Fruit fly (Drosophila melanogaster) whole organism, embryonic: Measurements from ENCODE around the gene h-cup.

Experiments
- Atf-2 ChIP-seq: fragments of 200-800 bp; sonication (Bioruptor generic); optimal IDR thresholded peaks from 2 replicates; lab custom pipeline; 2016; ENCODE audit warnings: missing biosample characterization, missing genetic modification characterization
- CG10321 ChIP-seq: fragments of 200-800 bp; sonication (Bioruptor generic); IDR thresholded peaks from 2 replicates; pipeline ENCODE4 v1.3.6; 2022; ENCODE audit warnings: missing biosample characterization, missing genetic modification characterization
- CG11085 ChIP-seq: fragments of 200-800 bp; sonication (Bioruptor generic); IDR thresholded peaks from 2 replicates; pipeline ENCODE4 v1.3.6; 2022; ENCODE audit warnings: missing biosample characterization, missing genetic modification characterization
- CG11398 ChIP-seq: fragments of 200-800 bp; sonication (Bioruptor generic); optimal IDR thresholded peaks from 2 replicates; lab custom pipeline; 2016; ENCODE audit warnings: missing biosample characterization, missing genetic modification characterization
- CG13296 ChIP-seq: fragments of 200-800 bp; sonication (Bioruptor generic); optimal IDR thresholded peaks from 3 replicates; lab custom pipeline; 2018; ENCODE audit warnings: missing biosample characterization, mild to moderate bottlenecking, missing genetic modification characterization
- CG13894 ChIP-seq: fragments of 200-800 bp; sonication (Bioruptor generic); optimal IDR thresholded peaks from 3 replicates; lab custom pipeline; 2018; ENCODE audit warnings: missing biosample characterization, mild to moderate bottlenecking, missing genetic modification characterization, moderate library complexity
- CG14441 ChIP-seq: fragments of 200-800 bp; sonication (Bioruptor generic); IDR thresholded peaks from 2 replicates; pipeline ENCODE4 v1.3.6; 2022; ENCODE audit warnings: missing biosample characterization, missing genetic modification characterization
- CG15514 ChIP-seq: fragments of 200-800 bp; sonication (Bioruptor generic); optimal IDR thresholded peaks from 3 replicates; lab custom pipeline; 2017; ENCODE audit warnings: missing biosample characterization, missing genetic modification characterization, mild to moderate bottlenecking, moderate library complexity, missing genetic modification reagents
- CG16813 ChIP-seq: fragments of 200-800 bp; sonication (Bioruptor generic); IDR thresholded peaks from 3 replicates; pipeline ENCODE4 v1.3.6; 2022; ENCODE audit warnings: missing biosample characterization, missing genetic modification characterization; ENCODE audit not compliant: partially characterized antibody
- CG17612 ChIP-seq: fragments of 200-800 bp; sonication (Bioruptor generic); IDR thresholded peaks from 2 replicates; pipeline ENCODE4 v1.3.6; 2022; ENCODE audit warnings: missing biosample characterization, missing genetic modification characterization
- CG17802 ChIP-seq: fragments of 200-800 bp; sonication (Bioruptor generic); optimal IDR thresholded peaks from 2 replicates; lab custom pipeline; 2018; ENCODE audit warnings: missing biosample characterization, mild to moderate bottlenecking, missing genetic modification characterization, moderate library complexity
- CG2129 ChIP-seq: fragments of 200-800 bp; sonication (Bioruptor generic); IDR thresholded peaks from 2 replicates; pipeline ENCODE4 v1.3.6; 2022; ENCODE audit warnings: missing biosample characterization, missing genetic modification characterization; ENCODE audit not compliant: partially characterized antibody
- CG31365 ChIP-seq: fragments of 200-800 bp; sonication (Bioruptor generic); optimal IDR thresholded peaks from 2 replicates; lab custom pipeline; 2018; ENCODE audit warnings: missing biosample characterization, mild to moderate bottlenecking, missing genetic modification characterization
- CG32767 ChIP-seq: fragments of 200-800 bp; sonication (Bioruptor generic); IDR thresholded peaks from 2 replicates; pipeline ENCODE4 v1.3.6; 2022; ENCODE audit warnings: missing biosample characterization, missing genetic modification characterization
- CG32772 ChIP-seq: fragments of 200-800 bp; sonication (Bioruptor generic); IDR thresholded peaks from 2 replicates; pipeline ENCODE4 v1.3.6; 2022; ENCODE audit warnings: missing biosample characterization, missing genetic modification characterization
- CG43689 ChIP-seq: fragments of 200-800 bp; sonication (Bioruptor generic); IDR thresholded peaks from 2 replicates; pipeline ENCODE4 v1.3.6; 2022; ENCODE audit warnings: missing biosample characterization, missing genetic modification characterization
- CG6683 ChIP-seq: fragments of 200-800 bp; sonication (Bioruptor generic); optimal IDR thresholded peaks from 2 replicates; lab custom pipeline; 2017; ENCODE audit warnings: missing biosample characterization, mild to moderate bottlenecking, missing genetic modification characterization, missing genetic modification reagents
- CG6813 ChIP-seq: fragments of 200-800 bp; sonication (Bioruptor generic); optimal IDR thresholded peaks from 2 replicates; lab custom pipeline; 2017; ENCODE audit warnings: missing biosample characterization, missing genetic modification characterization, mild to moderate bottlenecking, moderate library complexity, missing genetic modification reagents
- CG7963 ChIP-seq: fragments of 200-800 bp; sonication (Bioruptor generic); IDR thresholded peaks from 3 replicates; pipeline ENCODE4 v1.3.6; 2022; ENCODE audit warnings: missing biosample characterization, missing genetic modification characterization; ENCODE audit not compliant: partially characterized antibody
- CG8478 ChIP-seq: fragments of >200 bp; optimal IDR thresholded peaks from 2 replicates; lab custom pipeline; 2018
- Drgx ChIP-seq: fragments of 200-800 bp; sonication (Bioruptor generic); IDR thresholded peaks from 2 replicates; pipeline ENCODE4 v1.3.6; 2022; ENCODE audit warnings: missing biosample characterization, missing genetic modification characterization
- E2f2 ChIP-seq: fragments of 200-800 bp; sonication (Bioruptor generic); IDR thresholded peaks from 2 replicates; pipeline ENCODE4 v1.3.6; 2022; ENCODE audit warnings: missing biosample characterization, missing genetic modification characterization
- H2.0 ChIP-seq: fragments of 200-800 bp; sonication (Bioruptor generic); IDR thresholded peaks from 2 replicates; pipeline ENCODE4 v1.3.6; 2022; ENCODE audit warnings: missing biosample characterization, missing genetic modification characterization
- HLH3B ChIP-seq: fragments of 200-800 bp; sonication (Bioruptor generic); IDR thresholded peaks from 2 replicates; pipeline ENCODE4 v1.3.6; 2022; ENCODE audit warnings: missing biosample characterization, missing genetic modification characterization
- HLH54F ChIP-seq: fragments of 200-800 bp; sonication (Bioruptor generic); optimal IDR thresholded peaks from 3 replicates; lab custom pipeline; 2016; ENCODE audit warnings: missing biosample characterization, missing genetic modification characterization
- Hr39 ChIP-seq: fragments of >200 bp; optimal IDR thresholded peaks from 2 replicates; lab custom pipeline; 2017
- Kr ChIP-seq: fragments of 200-800 bp; sonication (Bioruptor generic); optimal IDR thresholded peaks from 2 replicates; lab custom pipeline; 2017; ENCODE audit warnings: missing biosample characterization, mild to moderate bottlenecking, missing genetic modification characterization
- Meics ChIP-seq: fragments of 200-800 bp; sonication (Bioruptor generic); optimal IDR thresholded peaks from 2 replicates; lab custom pipeline; 2017; ENCODE audit warnings: missing biosample characterization, mild to moderate bottlenecking, missing genetic modification characterization
- Pdp1 ChIP-seq, 2 experiments: fragments of 200-800 bp; sonication (Bioruptor generic); optimal IDR thresholded peaks; 3 replicates each; lab custom pipeline; 2016; ENCODE audit warnings: missing biosample characterization in 2 of 2, missing genetic modification characterization in 2 of 2, mild to moderate bottlenecking in 1 of 2, moderate library complexity in 1 of 2
- Scr ChIP-seq: fragments of 200-800 bp; sonication (Bioruptor generic); IDR thresholded peaks from 2 replicates; pipeline ENCODE4 v1.3.6; 2022; ENCODE audit warnings: missing biosample characterization, missing genetic modification characterization; ENCODE audit not compliant: partially characterized antibody
- Sox102F ChIP-seq: fragments of 200-800 bp; sonication (Bioruptor generic); optimal IDR thresholded peaks from 2 replicates; lab custom pipeline; 2018; ENCODE audit warnings: missing biosample characterization, mild to moderate bottlenecking, missing genetic modification characterization, moderate library complexity
- Trl ChIP-seq, 3 experiments: fragments of >200 bp in 2 of 3; fragments of 200-800 bp in 1 of 3; sonication (Bioruptor generic) in 1 of 3; optimal IDR thresholded peaks; 2 replicates in 1 of 3; 3 replicates in 2 of 3; lab custom pipeline; 2016 to 2017; ENCODE audit warnings: missing biosample characterization in 1 of 3, missing genetic modification characterization in 1 of 3
- Vsx1 ChIP-seq: fragments of 200-800 bp; sonication (Bioruptor generic); optimal IDR thresholded peaks from 2 replicates; lab custom pipeline; 2017; ENCODE audit warnings: missing biosample characterization, mild to moderate bottlenecking, missing genetic modification characterization, missing genetic modification reagents
- ap ChIP-seq: fragments of 200-800 bp; sonication (Bioruptor generic); IDR thresholded peaks from 2 replicates; pipeline ENCODE4 v1.3.6; 2022; ENCODE audit warnings: missing biosample characterization, missing genetic modification characterization
- ara ChIP-seq: fragments of 200-800 bp; sonication (Bioruptor generic); IDR thresholded peaks from 2 replicates; pipeline ENCODE4 v1.3.6; 2022; ENCODE audit warnings: missing biosample characterization, missing genetic modification characterization
- br ChIP-seq: fragments of >200 bp; optimal IDR thresholded peaks from 2 replicates; lab custom pipeline; 2017
- dysf ChIP-seq: fragments of 200-800 bp; sonication (Bioruptor generic); IDR thresholded peaks from 3 replicates; pipeline ENCODE4 v1.3.6; 2022; ENCODE audit warnings: missing biosample characterization, missing genetic modification characterization
- hkb ChIP-seq, 2 experiments: fragments of 200-800 bp in 1 of 2; fragments of >200 bp in 1 of 2; sonication (Bioruptor generic) in 1 of 2; IDR thresholded peaks in 1 of 2; optimal IDR thresholded peaks in 1 of 2; 2 replicates each; pipeline versions ENCODE4 v1.3.6 to Lab custom; 2017 to 2022; ENCODE audit warnings: missing biosample characterization in 1 of 2, missing genetic modification characterization in 1 of 2
- mirr ChIP-seq: fragments of 200-800 bp; sonication (Bioruptor generic); optimal IDR thresholded peaks from 3 replicates; lab custom pipeline; 2018; ENCODE audit warnings: missing biosample characterization, mild to moderate bottlenecking, missing genetic modification characterization
- nerfin-1 ChIP-seq: fragments of 200-800 bp; sonication (Bioruptor generic); optimal IDR thresholded peaks from 3 replicates; lab custom pipeline; 2019; ENCODE audit warnings: missing biosample characterization, mild to moderate bottlenecking, missing genetic modification characterization, moderate library complexity
- pan ChIP-seq, 4 experiments: fragments of >200 bp in 3 of 4; fragments of 200-800 bp in 1 of 4; sonication (Bioruptor generic) in 1 of 4; optimal IDR thresholded peaks in 3 of 4; IDR thresholded peaks in 1 of 4; 2 replicates each; pipeline versions ENCODE4 v1.3.6 to Lab custom; 2017 to 2022; ENCODE audit warnings: missing biosample characterization in 2 of 4, missing genetic modification characterization in 2 of 4, mixed read lengths in 1 of 4
- rib ChIP-seq: fragments of 200-800 bp; sonication (Bioruptor generic); IDR thresholded peaks from 2 replicates; pipeline ENCODE4 v1.3.6; 2022; ENCODE audit warnings: missing biosample characterization, missing genetic modification characterization
- schlank ChIP-seq: fragments of 200-800 bp; sonication (Bioruptor generic); optimal IDR thresholded peaks from 2 replicates; lab custom pipeline; 2018; ENCODE audit warnings: missing biosample characterization, mild to moderate bottlenecking, missing genetic modification characterization
- sens ChIP-seq: fragments of 200-800 bp; sonication (Bioruptor generic); peaks from one replicate; lab custom pipeline; 2016; ENCODE audit warnings: missing biosample characterization, missing genetic modification characterization
- seq ChIP-seq: fragments of 200-800 bp; sonication (Bioruptor generic); IDR thresholded peaks from 2 replicates; pipeline ENCODE4 v1.3.6; 2022; ENCODE audit warnings: missing biosample characterization, missing genetic modification characterization
- sim ChIP-seq: fragments of 200-800 bp; sonication (Bioruptor generic); IDR thresholded peaks from 2 replicates; pipeline ENCODE4 v1.3.6; 2022; ENCODE audit warnings: missing biosample characterization, missing genetic modification characterization
- slbo ChIP-seq: fragments of 200-800 bp; sonication (Bioruptor generic); IDR thresholded peaks from 2 replicates; pipeline ENCODE4 v1.3.6; 2022; ENCODE audit warnings: missing biosample characterization, missing genetic modification characterization
- stc ChIP-seq: fragments of 200-800 bp; sonication (Bioruptor generic); IDR thresholded peaks from 2 replicates; pipeline ENCODE4 v1.3.6; 2022; ENCODE audit warnings: missing biosample characterization, missing genetic modification characterization
- unpg ChIP-seq: fragments of 200-800 bp; sonication (Bioruptor generic); optimal IDR thresholded peaks from 3 replicates; lab custom pipeline; 2018; ENCODE audit warnings: missing biosample characterization, mild to moderate bottlenecking, missing genetic modification characterization, moderate library complexity

The h-cup gene

DNA sequence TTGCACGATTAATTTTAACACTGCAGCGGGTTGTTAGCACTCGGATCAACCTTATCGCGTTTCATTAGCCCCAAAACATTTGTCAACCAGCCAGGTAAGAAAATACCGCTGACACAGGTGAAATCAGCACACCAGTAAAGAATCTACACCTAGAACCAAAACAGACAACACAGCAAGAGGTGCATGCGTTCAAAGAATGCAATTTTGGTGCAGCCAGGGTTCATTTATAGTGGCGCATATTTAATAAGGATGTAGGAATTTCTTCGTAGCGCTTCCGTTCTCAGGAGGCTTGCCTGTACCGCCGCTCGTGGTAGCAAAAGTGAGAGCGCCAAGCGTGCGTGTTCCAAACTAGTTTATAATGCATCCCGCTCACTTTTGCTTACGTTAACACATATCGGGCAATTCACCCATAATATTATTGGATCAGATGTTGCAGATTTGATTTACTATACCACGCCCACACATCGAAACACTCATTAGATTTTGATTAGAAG lies 40.3 kb downstream of the h-cup start (continued):
- TF ChIP-seq CG6683 (GFP tag; lab: Kevin White, UChicago) (no peak), H2.0 (GFP tag; lab: Robert Waterston, UW) (peak; percentile 7; the same call in 1 of the 2 replicates), Meics (GFP tag; lab: Kevin White, UChicago) (no peak), CG13296 (no peak), CG6813 (GFP tag; lab: Kevin White, UChicago) (no peak), slbo (peak; percentile 42; the same call in 1 of the 2 replicates), CG10321 (GFP tag; lab: Robert Waterston, UW) (no peak), sim (GFP tag; lab: Robert Waterston, UW) (no peak), HLH3B (GFP tag; lab: Robert Waterston, UW) (0 out of 2 replicates have a peak, but pooled peaks have one; percentile 22), schlank (no peak), Atf-2 (GFP tag; lab: Kevin White, UChicago) (no peak), E2f2 (GFP tag; lab: Robert Waterston, UW) (peak; percentile 30; the same call in 1 of the 2 replicates), br (no peak), rib (GFP tag; lab: Robert Waterston, UW) (no peak), mirr (GFP tag; lab: Kevin White, UChicago) (no peak), CG8478 (no peak), CG17612 (GFP tag; lab: Robert Waterston, UW) (no peak), CG2129 (GFP tag; lab: Robert Waterston, UW) (no peak), CG17802 (tag; lab: Kevin White, UChicago) (no peak), ara (GFP tag; lab: Robert Waterston, UW) (peak; percentile 22; the same call in 1 of the 2 replicates), CG7963 (no peak), CG32772 (GFP tag; lab: Robert Waterston, UW) (no peak), CG14441 (GFP tag; lab: Robert Waterston, UW) (peak; percentile 15; the same call in 1 of the 2 replicates), CG16813 (GFP tag; lab: Robert Waterston, UW) (0 out of 3 replicates have a peak, but pooled peaks have one; percentile 21), Pdp1 (GFP tag; optimal IDR thresholded peaks at IDR 0.05; lab: Kevin White, UChicago) (peak in 1 of 2 experiments; percentile 4), Drgx (GFP tag; lab: Robert Waterston, UW) (peak; percentile 64), pan (optimal IDR thresholded peaks at IDR 0.05; lab: Kevin White, UChicago) (no peak), pan (GFP tag; optimal IDR thresholded peaks at IDR 0.05 in 1 of 2, IDR thresholded peaks at IDR 0.05 in 1 of 2) (peak in 1 of 2 experiments; percentile 34), nerfin-1 (tag; lab: Kevin White, UChicago) (no peak), CG31365 (tag; lab: Kevin White, UChicago) (no peak), CG13894 (tag; lab: Kevin White, UChicago) (no peak), sens (GFP tag; lab: Kevin White, UChicago) (peak; percentile 63), Vsx1 (GFP tag; lab: Kevin White, UChicago) (no peak), CG15514 (no peak), CG32767 (GFP tag; lab: Robert Waterston, UW) (no peak), stc (GFP tag; lab: Robert Waterston, UW) (peak; percentile 4; the same call in 1 of the 2 replicates), Scr (peak; percentile 16; the same call in 1 of the 2 replicates), HLH54F (GFP tag; lab: Kevin White, UChicago) (no peak), Kr (no peak), dysf (peak; percentile 33; the same call in 1 of the 3 replicates), seq (GFP tag; lab: Robert Waterston, UW) (no peak), Sox102F (GFP tag; lab: Kevin White, UChicago) (no peak), unpg (GFP tag; lab: Kevin White, UChicago) (no peak), ap (no peak), Hr39 (lab: Kevin White, UChicago) (no peak), Trl (optimal IDR thresholded peaks at IDR 0.05; lab: Kevin White, UChicago) (peak in 1 of 2 experiments; percentile 27), Trl (GFP tag; optimal IDR thresholded peaks at IDR 0.05; lab: Kevin White, UChicago) (no peak), hkb (optimal IDR thresholded peaks at IDR 0.05; lab: Kevin White, UChicago) (no peak), hkb (GFP tag; IDR thresholded peaks at IDR 0.05; lab: Robert Waterston, UW) (0 out of 2 replicates have a peak, but pooled peaks have one; percentile 23), CG11085 (GFP tag; lab: Robert Waterston, UW) (no peak), CG43689 (GFP tag; lab: Robert Waterston, UW) (no peak), CG11398 (GFP tag; lab: Kevin White, UChicago) (no peak)
